Fruit fly (Drosophila melanogaster) whole organism, embryonic: ENCODE data around the gene Cypl.

ENCODE experiments used
- Atf-2 ChIP-seq: fragments of 200-800 bp; sonication (Bioruptor generic); optimal IDR thresholded peaks from 2 replicates; lab custom pipeline; 2016; ENCODE audit warnings: missing biosample characterization, missing genetic modification characterization
- C15 ChIP-seq: fragments of 200-800 bp; sonication (Bioruptor generic); IDR thresholded peaks from 3 replicates; pipeline ENCODE4 v1.3.6; 2022; ENCODE audit warnings: missing biosample characterization, missing genetic modification characterization
- CG10565 ChIP-seq: fragments of 200-800 bp; sonication (Bioruptor generic); optimal IDR thresholded peaks from 3 replicates; lab custom pipeline; 2016; ENCODE audit warnings: missing biosample characterization, mild to moderate bottlenecking, missing genetic modification characterization
- CG11456 ChIP-seq: fragments of 200-800 bp; sonication (Bioruptor generic); IDR thresholded peaks from 3 replicates; pipeline ENCODE4 v1.3.6; 2022; ENCODE audit warnings: missing biosample characterization, missing genetic modification characterization
- CG11696 ChIP-seq: fragments of 200-800 bp; sonication (Bioruptor generic); IDR thresholded peaks from 2 replicates; pipeline ENCODE4 v1.3.6; 2022; ENCODE audit warnings: missing biosample characterization, missing genetic modification characterization
- CG12104 ChIP-seq: fragments of 200-800 bp; sonication (Bioruptor generic); optimal IDR thresholded peaks from 3 replicates; lab custom pipeline; 2016; ENCODE audit warnings: missing biosample characterization, missing genetic modification characterization
- CG1603 ChIP-seq: fragments of 200-800 bp; sonication (Bioruptor generic); optimal IDR thresholded peaks from 2 replicates; lab custom pipeline; 2019; ENCODE audit warnings: missing biosample characterization, mild to moderate bottlenecking, missing genetic modification characterization, moderate library complexity
- CG3163 ChIP-seq: fragments of 200-800 bp; sonication (Bioruptor generic); optimal IDR thresholded peaks from 3 replicates; lab custom pipeline; 2016; ENCODE audit warnings: missing biosample characterization, missing genetic modification characterization
- CG34224 ChIP-seq: fragments of 200-800 bp; sonication (Bioruptor generic); IDR thresholded peaks from 3 replicates; pipeline ENCODE4 v1.3.6; 2022; ENCODE audit warnings: missing biosample characterization, missing genetic modification characterization; ENCODE audit not compliant: partially characterized antibody
- CG6272 ChIP-seq: fragments of 200-800 bp; sonication (Bioruptor generic); IDR thresholded peaks from 2 replicates; pipeline ENCODE4 v1.3.6; 2022; ENCODE audit warnings: missing biosample characterization, missing genetic modification characterization
- CG6791 ChIP-seq: fragments of 200-800 bp; sonication (Bioruptor generic); IDR thresholded peaks from 3 replicates; pipeline ENCODE4 v1.3.6; 2022; ENCODE audit warnings: missing biosample characterization, missing genetic modification characterization; ENCODE audit not compliant: partially characterized antibody
- CG7271 ChIP-seq: fragments of 200-800 bp; sonication (Bioruptor generic); optimal IDR thresholded peaks from 2 replicates; lab custom pipeline; 2018; ENCODE audit warnings: missing biosample characterization, mild to moderate bottlenecking, missing genetic modification characterization, moderate library complexity
- CG8089 ChIP-seq: fragments of 200-800 bp; sonication (Bioruptor generic); optimal IDR thresholded peaks from 3 replicates; lab custom pipeline; 2016; ENCODE audit warnings: missing biosample characterization, missing genetic modification characterization
- CG8290 ChIP-seq, 3 experiments: fragments of 200-800 bp; sonication (Bioruptor generic); optimal IDR thresholded peaks; 2 replicates each; lab custom pipeline; 2016 to 2019; ENCODE audit warnings: missing biosample characterization in 3 of 3, missing genetic modification characterization in 3 of 3, mild to moderate bottlenecking in 2 of 3, moderate library complexity in 1 of 3
- CG8765 ChIP-seq: fragments of 200-800 bp; sonication (Bioruptor generic); IDR thresholded peaks from 2 replicates; pipeline ENCODE4 v1.3.6; 2022; ENCODE audit warnings: missing biosample characterization, missing genetic modification characterization
- CG9609 ChIP-seq: fragments of 200-800 bp; sonication (Bioruptor generic); optimal IDR thresholded peaks from 3 replicates; lab custom pipeline; 2016; ENCODE audit warnings: missing biosample characterization, missing genetic modification characterization
- Camta ChIP-seq: fragments of 200-800 bp; sonication (Bioruptor generic); optimal IDR thresholded peaks from 2 replicates; lab custom pipeline; 2016; ENCODE audit warnings: missing biosample characterization, missing genetic modification characterization
- Dad ChIP-seq: fragments of 200-800 bp; sonication (Bioruptor generic); optimal IDR thresholded peaks from 3 replicates; lab custom pipeline; 2016; ENCODE audit warnings: missing biosample characterization, missing genetic modification characterization
- Dip3 ChIP-seq: fragments of 200-800 bp; sonication (Bioruptor generic); optimal IDR thresholded peaks from 3 replicates; lab custom pipeline; 2016; ENCODE audit warnings: missing biosample characterization, missing genetic modification characterization
- Fer2 ChIP-seq: fragments of 200-800 bp; sonication (Bioruptor generic); optimal IDR thresholded peaks from 2 replicates; lab custom pipeline; 2018; ENCODE audit warnings: missing biosample characterization, mild to moderate bottlenecking, missing genetic modification characterization, moderate library complexity
- H15 ChIP-seq: fragments of 200-800 bp; sonication (Bioruptor generic); IDR thresholded peaks from 3 replicates; pipeline ENCODE4 v1.3.6; 2022; ENCODE audit warnings: missing biosample characterization, missing genetic modification characterization
- HLH3B ChIP-seq: fragments of 200-800 bp; sonication (Bioruptor generic); IDR thresholded peaks from 2 replicates; pipeline ENCODE4 v1.3.6; 2022; ENCODE audit warnings: missing biosample characterization, missing genetic modification characterization
- HLH54F ChIP-seq: fragments of 200-800 bp; sonication (Bioruptor generic); optimal IDR thresholded peaks from 3 replicates; lab custom pipeline; 2016; ENCODE audit warnings: missing biosample characterization, missing genetic modification characterization
- Hey ChIP-seq: fragments of 200-800 bp; sonication (Bioruptor generic); optimal IDR thresholded peaks from 3 replicates; lab custom pipeline; 2018; ENCODE audit warnings: missing biosample characterization, mild to moderate bottlenecking, missing genetic modification characterization
- HmgZ ChIP-seq: fragments of 200-800 bp; sonication (Bioruptor generic); optimal IDR thresholded peaks from 2 replicates; lab custom pipeline; 2018; ENCODE audit warnings: missing biosample characterization, mild to moderate bottlenecking, missing genetic modification characterization
- Hr51 ChIP-seq, 2 experiments: fragments of 200-800 bp; sonication (Bioruptor generic); optimal IDR thresholded peaks; 2 replicates in 1 of 2; 3 replicates in 1 of 2; lab custom pipeline; 2016 to 2018; ENCODE audit warnings: missing biosample characterization in 2 of 2, missing genetic modification characterization in 2 of 2, mild to moderate bottlenecking in 1 of 2, moderate library complexity in 1 of 2
- Hsf ChIP-seq: fragments of 200-800 bp; sonication (Bioruptor generic); optimal IDR thresholded peaks from 3 replicates; lab custom pipeline; 2016; ENCODE audit warnings: missing biosample characterization, missing genetic modification characterization
- Myb ChIP-seq: fragments of 200-800 bp; sonication (Bioruptor generic); optimal IDR thresholded peaks from 2 replicates; lab custom pipeline; 2016; ENCODE audit warnings: missing biosample characterization, missing genetic modification characterization
- NFAT ChIP-seq: fragments of 200-800 bp; sonication (Bioruptor generic); IDR thresholded peaks from 2 replicates; pipeline ENCODE4 v1.3.6; 2022; ENCODE audit warnings: missing biosample characterization, missing genetic modification characterization
- Nf-YC ChIP-seq: fragments of 200-800 bp; optimal IDR thresholded peaks from 3 replicates; lab custom pipeline; 2019; ENCODE audit warnings: missing biosample characterization, mild to moderate bottlenecking, missing genetic modification characterization, moderate library complexity
- Optix ChIP-seq: fragments of 200-800 bp; sonication (Bioruptor generic); IDR thresholded peaks from 3 replicates; pipeline ENCODE4 v1.3.6; 2022; ENCODE audit warnings: missing biosample characterization, missing genetic modification characterization
- Sox102F ChIP-seq: fragments of 200-800 bp; sonication (Bioruptor generic); optimal IDR thresholded peaks from 2 replicates; lab custom pipeline; 2018; ENCODE audit warnings: missing biosample characterization, mild to moderate bottlenecking, missing genetic modification characterization, moderate library complexity
- Sry-β ChIP-seq: fragments of 200-800 bp; sonication (Bioruptor generic); optimal IDR thresholded peaks from 2 replicates; lab custom pipeline; 2018; ENCODE audit warnings: missing biosample characterization, mild to moderate bottlenecking, missing genetic modification characterization, moderate library complexity
- TFAM ChIP-seq: fragments of 200-800 bp; sonication (Bioruptor generic); optimal IDR thresholded peaks from 2 replicates; lab custom pipeline; 2017; ENCODE audit warnings: missing biosample characterization, missing genetic modification characterization, inconsistent platforms
- bbx ChIP-seq: fragments of 200-800 bp; sonication (Bioruptor generic); IDR thresholded peaks from 2 replicates; pipeline ENCODE4 v1.3.6; 2022; ENCODE audit warnings: missing biosample characterization, missing genetic modification characterization; ENCODE audit not compliant: partially characterized antibody
- bcd ChIP-seq: fragments of 200-800 bp; sonication (Bioruptor generic); optimal IDR thresholded peaks from 2 replicates; lab custom pipeline; 2017; ENCODE audit warnings: missing biosample characterization, mild to moderate bottlenecking, missing genetic modification characterization
- gce ChIP-seq: fragments of 200-800 bp; sonication (Bioruptor generic); IDR thresholded peaks from 3 replicates; pipeline ENCODE4 v1.3.6; 2022; ENCODE audit warnings: missing biosample characterization, missing genetic modification characterization
- ind ChIP-seq: fragments of 200-800 bp; sonication (Bioruptor generic); optimal IDR thresholded peaks from 3 replicates; lab custom pipeline; 2016; ENCODE audit warnings: missing biosample characterization, missing genetic modification characterization
- jing ChIP-seq: fragments of 200-800 bp; sonication (Bioruptor generic); optimal IDR thresholded peaks from 2 replicates; lab custom pipeline; 2018; ENCODE audit warnings: missing biosample characterization, mild to moderate bottlenecking, missing genetic modification characterization
- mirr ChIP-seq: fragments of 200-800 bp; sonication (Bioruptor generic); optimal IDR thresholded peaks from 3 replicates; lab custom pipeline; 2018; ENCODE audit warnings: missing biosample characterization, mild to moderate bottlenecking, missing genetic modification characterization
- oc ChIP-seq: fragments of 200-800 bp; sonication (Bioruptor generic); optimal IDR thresholded peaks from 2 replicates; lab custom pipeline; 2018; ENCODE audit warnings: missing biosample characterization, mild to moderate bottlenecking, missing genetic modification characterization, moderate library complexity
- repo ChIP-seq: fragments of 200-800 bp; sonication (Bioruptor generic); optimal IDR thresholded peaks from 2 replicates; lab custom pipeline; 2016; ENCODE audit warnings: missing biosample characterization, missing genetic modification characterization
- salm ChIP-seq: fragments of 200-800 bp; sonication (Bioruptor generic); optimal IDR thresholded peaks from 2 replicates; lab custom pipeline; 2018; ENCODE audit warnings: missing biosample characterization, mild to moderate bottlenecking, missing genetic modification characterization
- shn ChIP-seq: fragments of 200-800 bp; sonication (Bioruptor generic); optimal IDR thresholded peaks from 3 replicates; lab custom pipeline; 2016; ENCODE audit warnings: missing biosample characterization, missing genetic modification characterization
- sima ChIP-seq: fragments of 200-800 bp; sonication (Bioruptor generic); optimal IDR thresholded peaks from 2 replicates; lab custom pipeline; 2016; ENCODE audit warnings: missing biosample characterization, missing genetic modification characterization
- slbo ChIP-seq: fragments of 200-800 bp; sonication (Bioruptor generic); IDR thresholded peaks from 2 replicates; pipeline ENCODE4 v1.3.6; 2022; ENCODE audit warnings: missing biosample characterization, missing genetic modification characterization
- sr ChIP-seq: fragments of 200-800 bp; sonication (Bioruptor generic); IDR thresholded peaks from 3 replicates; pipeline ENCODE4 v1.3.6; 2022; ENCODE audit warnings: missing biosample characterization, missing genetic modification characterization
- stc ChIP-seq: fragments of 200-800 bp; sonication (Bioruptor generic); IDR thresholded peaks from 2 replicates; pipeline ENCODE4 v1.3.6; 2022; ENCODE audit warnings: missing biosample characterization, missing genetic modification characterization
- sug ChIP-seq: fragments of 200-800 bp; optimal IDR thresholded peaks from 2 replicates; lab custom pipeline; 2019; ENCODE audit warnings: missing biosample characterization, mild to moderate bottlenecking, missing genetic modification characterization, moderate library complexity
- unc-4 ChIP-seq: fragments of 200-800 bp; sonication (Bioruptor generic); IDR thresholded peaks from 2 replicates; pipeline ENCODE4 v1.3.6; 2022; ENCODE audit warnings: missing biosample characterization, missing genetic modification characterization; ENCODE audit not compliant: partially characterized antibody
- wor ChIP-seq: fragments of 200-800 bp; sonication (Bioruptor generic); IDR thresholded peaks from 2 replicates; pipeline ENCODE4 v1.3.6; 2022; ENCODE audit warnings: missing biosample characterization, missing genetic modification characterization

Cypl gene

DNA sequence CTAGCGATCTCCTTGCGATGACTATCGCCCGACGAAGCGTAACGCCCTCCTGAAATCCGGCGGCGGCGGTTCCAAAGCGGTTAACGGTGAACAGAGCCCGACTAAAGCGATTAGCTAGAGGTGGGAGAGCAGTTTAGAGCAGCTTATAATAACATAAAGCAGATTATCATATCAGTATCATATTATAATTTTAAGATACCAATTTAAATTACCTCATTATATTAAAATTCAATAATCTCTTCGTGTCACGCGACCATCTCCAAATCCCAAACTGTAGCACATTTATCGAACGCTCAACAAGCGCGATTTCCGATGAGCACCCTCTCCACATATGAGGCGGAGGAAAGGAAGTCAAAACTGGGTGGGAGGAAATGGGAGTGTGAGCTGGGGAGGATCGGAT is 8.9 kb downstream of the Cypl start (continued):
- peak; percentile 8 for TF ChIP-seq oc (tag; lab: Kevin White, UChicago)
- TF ChIP-seq CG6791 (GFP tag; lab: Robert Waterston, UW), result no peak
- no peak for TF ChIP-seq mirr (GFP tag; lab: Kevin White, UChicago)
- TF ChIP-seq bbx (GFP tag; lab: Robert Waterston, UW), result no peak
- no peak for TF ChIP-seq repo
- peak; percentile 20; the same call in 1 of the 3 replicates for TF ChIP-seq H15
- no peak; the same call in 1 of the 2 replicates for TF ChIP-seq HLH3B (GFP tag; lab: Robert Waterston, UW)
- no peak for TF ChIP-seq Camta (GFP tag; lab: Kevin White, UChicago)
- peak; percentile 65; the same call in 1 of the 3 replicates for TF ChIP-seq CG11456 (GFP tag; lab: Robert Waterston, UW)
- peak; percentile 49 for TF ChIP-seq stc
- peak; percentile 46; the same call in 1 of the 2 replicates for TF ChIP-seq unc-4 (GFP tag; lab: Robert Waterston, UW)
- TF ChIP-seq CG10565 (GFP tag; lab: Kevin White, UChicago), result no peak
- TF ChIP-seq Fer2 (tag; lab: Kevin White, UChicago), result no peak
- no peak for TF ChIP-seq sr (GFP tag; lab: Robert Waterston, UW)
- TF ChIP-seq CG11696 (GFP tag; lab: Robert Waterston, UW), result 0 out of 2 replicates have a peak, but pooled peaks have one; percentile 12
- TF ChIP-seq salm, result no peak
- no peak for TF ChIP-seq CG34224 (GFP tag; lab: Robert Waterston, UW)
- no peak for TF ChIP-seq Optix (GFP tag; lab: Robert Waterston, UW)
- TF ChIP-seq CG12104 (GFP tag; lab: Kevin White, UChicago), result no peak
- TF ChIP-seq Hr51 (GFP tag; optimal IDR thresholded peaks at IDR 0.05; lab: Kevin White, UChicago), result peak in 1 of 2 experiments; percentile 4
- no peak for TF ChIP-seq CG8290 (GFP tag; optimal IDR thresholded peaks at IDR 0.05; lab: Kevin White, UChicago)
- TF ChIP-seq CG8290 (tag; optimal IDR thresholded peaks at IDR 0.05; lab: Kevin White, UChicago), result peak in 1 of 2 experiments; percentile 12
- TF ChIP-seq gce (GFP tag; lab: Robert Waterston, UW), result 0 out of 3 replicates have a peak, but pooled peaks have one; percentile 50
- TF ChIP-seq sug, result no peak
- no peak for TF ChIP-seq Dad (GFP tag; lab: Kevin White, UChicago)
- no peak for TF ChIP-seq HLH54F (GFP tag; lab: Kevin White, UChicago)
- TF ChIP-seq CG8765 (GFP tag; lab: Robert Waterston, UW), result no peak; the same call in 1 of the 2 replicates
- TF ChIP-seq Sry-β (GFP tag; lab: Kevin White, UChicago), result no peak
- no peak for TF ChIP-seq jing
- TF ChIP-seq Nf-YC (tag; lab: Kevin White, UChicago), result no peak
- TF ChIP-seq shn, result no peak
- no peak for TF ChIP-seq Hey (tag; lab: Kevin White, UChicago)
- peak; percentile 55 for TF ChIP-seq CG1603
- no peak for TF ChIP-seq CG8089
- TF ChIP-seq CG9609, result no peak
- no peak for TF ChIP-seq Hsf (GFP tag; lab: Kevin White, UChicago)
- TF ChIP-seq ind (GFP tag; lab: Kevin White, UChicago), result no peak
- TF ChIP-seq CG3163 (GFP tag; lab: Kevin White, UChicago), result no peak
- TF ChIP-seq HmgZ (tag; lab: Kevin White, UChicago), result no peak
- TF ChIP-seq slbo (GFP tag; lab: Robert Waterston, UW), result 0 out of 2 replicates have a peak, but pooled peaks have one; percentile 28
- TF ChIP-seq Sox102F (GFP tag; lab: Kevin White, UChicago), result peak; percentile 37
- TF ChIP-seq CG7271 (tag; lab: Kevin White, UChicago), result no peak
- no peak for TF ChIP-seq C15 (GFP tag; lab: Robert Waterston, UW)
- no peak for TF ChIP-seq TFAM (GFP tag; lab: Kevin White, UChicago)
- no peak for TF ChIP-seq Atf-2 (GFP tag; lab: Kevin White, UChicago)
- TF ChIP-seq CG6272 (GFP tag; lab: Robert Waterston, UW), result no peak
- TF ChIP-seq Myb (GFP tag; lab: Kevin White, UChicago), result no peak
- TF ChIP-seq sima (GFP tag; lab: Kevin White, UChicago), result no peak
- 0 out of 2 replicates have a peak, but pooled peaks have one; percentile 3 for TF ChIP-seq NFAT (GFP tag; lab: Robert Waterston, UW)
- no peak for TF ChIP-seq bcd
- TF ChIP-seq wor, result no peak
- TF ChIP-seq Dip3 (GFP tag; lab: Kevin White, UChicago), result no peak
